Worm (Caenorhabditis elegans) whole organism, young adult: ENCODE measurements around the gene ZK1098.11.

Source experiments
- F33H1.4 ChIP-seq: fragments of 200-800 bp; sonication (Bioruptor generic); IDR thresholded peaks from 2 replicates; pipeline ENCODE4 v1.3.6; 2022; ENCODE audit warnings: missing genetic modification reagents, missing genetic modification characterization, missing compliant biosample characterization
- Y95B8A.8 ChIP-seq: fragments of 200-800 bp; sonication (Bioruptor generic); IDR thresholded peaks from 2 replicates; pipeline ENCODE4 v1.3.6; 2022; ENCODE audit warnings: missing genetic modification reagents, missing genetic modification characterization, missing compliant biosample characterization
- ama-1 ChIP-seq, 3 experiments: fragments of 150-350 bp in 1 of 3; sonication (generic microtip) in 2 of 3; optimal IDR thresholded peaks; 2 replicates each; lab custom pipeline; 2014 to 2018; ENCODE audit warnings: missing biosample characterization in 2 of 3, missing genetic modification characterization in 2 of 3, missing genetic modification reagents in 2 of 3
- hlh-26 ChIP-seq: fragments of 200-800 bp; sonication (Bioruptor generic); conservative IDR thresholded peaks from 2 replicates; pipeline ENCODE4 v1.3.6; 2022; ENCODE audit warnings: missing genetic modification reagents, missing genetic modification characterization, missing compliant biosample characterization
- hrde-1 ChIP-seq: sonication (generic microtip); optimal IDR thresholded peaks from 2 replicates; lab custom pipeline; 2016; ENCODE audit warnings: missing genetic modification characterization, mild to moderate bottlenecking, missing compliant biosample characterization, moderate library complexity, missing genotype, missing genetic modification reagents, borderline replicate concordance
- mel-28 ChIP-seq: sonication (generic microtip); optimal IDR thresholded peaks from 2 replicates; lab custom pipeline; 2016; ENCODE audit warnings: borderline replicate concordance, mild to moderate bottlenecking, missing genetic modification characterization, missing compliant biosample characterization
- pha-4 ChIP-seq: fragments of 150-350 bp; sonication (generic microtip); optimal IDR thresholded peaks from 2 replicates; lab custom pipeline; 2014; ENCODE audit warnings: missing biosample characterization, missing genetic modification reagents, missing genetic modification characterization
- tbp1 ChIP-seq: fragments of 200-800 bp; sonication (Bioruptor generic); optimal IDR thresholded peaks from 2 replicates; lab custom pipeline; 2018; ENCODE audit warnings: mild to moderate bottlenecking, missing genetic modification characterization, missing compliant biosample characterization
- xnd-1 ChIP-seq: sonication (generic microtip); optimal IDR thresholded peaks from 2 replicates; lab custom pipeline; 2016; ENCODE audit warnings: missing genotype, missing genetic modification reagents, missing genetic modification characterization, missing compliant biosample characterization
- ztf-25 ChIP-seq: fragments of 200-800 bp; sonication (Bioruptor generic); IDR thresholded peaks from 2 replicates; pipeline ENCODE4 v1.3.6; 2022; ENCODE audit warnings: missing genetic modification reagents, missing genetic modification characterization, missing compliant biosample characterization

DNA sequence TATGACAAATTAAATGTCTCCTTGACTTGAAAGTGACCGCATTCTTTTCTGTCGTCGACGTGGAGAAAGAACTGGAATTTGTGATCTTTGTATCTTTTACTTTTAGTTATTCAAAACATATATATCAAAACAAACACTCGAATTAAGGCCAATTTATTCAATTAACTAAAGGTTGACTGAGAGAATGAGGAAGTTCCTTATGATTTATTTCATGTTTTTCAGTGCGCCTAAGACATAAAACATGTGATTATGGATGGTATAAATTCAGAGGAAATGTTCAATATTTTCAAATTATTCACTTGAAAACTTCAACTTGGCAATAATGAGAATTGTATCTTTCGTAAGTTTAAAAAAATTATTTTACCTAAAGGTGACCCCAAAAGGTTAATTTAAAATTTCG is 42.8 kb upstream of the ZK1098.11 start, which contains the start of gene F55H2.8:
- TF ChIP-seq xnd-1 (no peak), ztf-25 (GFP tag; lab: Robert Waterston, UW) (no peak), tbp1 (GFP tag; lab: Kevin White, UChicago) (no peak), pha-4 (no peak), hrde-1 (no peak), Y95B8A.8 (GFP tag; lab: Robert Waterston, UW) (no peak), F33H1.4 (GFP tag; lab: Robert Waterston, UW) (no peak), hlh-26 (no peak), mel-28 (tag; lab: Kevin White, UChicago) (no peak), ama-1 (optimal IDR thresholded peaks at IDR 0.05; lab: Kevin White, UChicago) (no peak), ama-1 (GFP tag; optimal IDR thresholded peaks at IDR 0.05; lab: Kevin White, UChicago) (no peak)
